Worm (Caenorhabditis elegans): ENCODE measurements around the gene cyb-1.
A peak's percentile ranks its signal among the peaks of the same experiment; 100 is the strongest.

The cyb-1 gene

DNA sequence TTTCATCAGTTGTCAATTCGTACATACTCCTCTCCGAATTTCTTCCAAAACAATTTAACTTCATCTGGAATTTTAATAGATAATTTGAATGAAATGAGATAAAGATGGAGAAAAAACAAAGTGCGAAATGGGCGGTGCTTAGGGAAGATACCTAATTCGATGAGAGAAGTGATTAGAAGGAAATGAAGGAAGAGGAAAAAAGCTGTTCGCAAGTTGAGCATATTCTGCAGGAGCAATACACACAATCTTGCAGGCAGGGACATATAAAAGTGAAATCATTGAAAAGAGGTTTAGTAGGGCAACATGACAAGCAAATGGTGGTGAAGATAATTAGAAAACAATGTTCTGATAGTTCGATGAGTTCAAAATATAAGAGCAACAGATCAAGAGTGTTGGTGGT lies 23.3 kb upstream of the cyb-1 start, which contains the start of gene glb-21:
TSS of gene glb-21 (minus strand) at position 66 of the 400 bp plus-strand sequence.
- no peak for TF ChIP-seq pha-4 (tag; optimal IDR thresholded peaks at IDR 0.05)
- TF ChIP-seq ceh-6 (GFP tag; optimal IDR thresholded peaks at IDR 0.05): no peak
- TF ChIP-seq ceh-2 (tag; optimal IDR thresholded peaks at IDR 0.05): no peak
- TF ChIP-seq pha-2 (tag; optimal IDR thresholded peaks at IDR 0.05): no peak
- no peak for TF ChIP-seq ceh-45 (GFP tag; IDR thresholded peaks at IDR 0.05)
- no peak for TF ChIP-seq tbx-7 (tag; optimal IDR thresholded peaks at IDR 0.05)
- TF ChIP-seq hlh-15 (tag; optimal IDR thresholded peaks at IDR 0.05): no peak
- TF ChIP-seq K02D7.2 (tag; optimal IDR thresholded peaks at IDR 0.05): no peak
- TF ChIP-seq ceh-34 (tag; optimal IDR thresholded peaks at IDR 0.05): no peak
- TF ChIP-seq ceh-48 (tag; optimal IDR thresholded peaks at IDR 0.05): no peak
- TF ChIP-seq unc-86 (tag; optimal IDR thresholded peaks at IDR 0.05): no peak

DNA sequence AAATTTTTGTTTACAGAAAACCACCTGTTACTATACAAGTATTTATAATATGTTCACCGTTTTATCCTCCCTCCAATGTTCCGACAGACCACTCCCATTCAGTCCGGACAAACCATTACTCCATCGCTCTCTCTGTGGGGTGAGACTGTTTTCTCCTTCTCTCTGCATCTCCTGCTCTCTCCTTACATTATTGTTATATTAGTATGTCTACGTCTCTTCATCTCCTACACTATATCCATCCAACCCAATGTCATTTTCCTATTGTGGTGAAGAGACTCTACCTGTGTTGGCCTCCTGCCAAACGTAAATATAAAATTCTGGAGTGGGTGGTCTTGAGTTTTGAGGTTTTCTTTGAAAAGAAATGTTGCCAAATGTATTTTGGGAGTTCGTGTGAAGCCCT lies 20.4 kb upstream of the cyb-1 start:
- peak; percentile 8 for TF ChIP-seq ceh-31 (tag; optimal IDR thresholded peaks at IDR 0.05)
- TF ChIP-seq nfya-1 (tag; optimal IDR thresholded peaks at IDR 0.05): peak; percentile 21
- TF ChIP-seq pqm-1 (tag; optimal IDR thresholded peaks at IDR 0.05): no peak

DNA sequence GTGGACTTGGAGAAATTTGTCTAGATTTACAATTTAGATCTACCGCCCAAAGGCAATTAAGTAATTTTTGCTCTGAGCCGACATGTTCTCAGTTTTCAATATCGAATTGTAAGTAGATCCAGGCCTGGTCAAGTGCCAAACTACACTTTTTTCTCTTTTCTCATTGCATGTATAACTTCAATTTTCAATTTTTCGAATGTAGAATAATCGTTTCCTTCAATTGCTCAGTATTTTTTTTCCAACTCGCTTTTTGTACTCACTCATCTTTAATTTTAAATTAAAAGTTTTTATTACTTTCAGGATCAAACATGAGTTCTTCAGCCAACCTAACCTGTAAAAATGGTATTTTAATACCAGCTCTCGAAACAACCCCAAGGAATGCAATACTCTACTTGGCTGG lies 18.7 kb upstream of the cyb-1 start, which contains the start of gene ncx-3:
TSS of gene ncx-3 (plus strand) at position 301 of the 400 bp plus-strand sequence.
- no peak for TF ChIP-seq pax-1 (tag; optimal IDR thresholded peaks at IDR 0.05)
- TF ChIP-seq ceh-9 (tag; optimal IDR thresholded peaks at IDR 0.05): no peak
- TF ChIP-seq dve-1 (tag; optimal IDR thresholded peaks at IDR 0.05): no peak
- TF ChIP-seq elt-2 (tag; optimal IDR thresholded peaks at IDR 0.05): no peak
- no peak for TF ChIP-seq pros-1 (tag; optimal IDR thresholded peaks at IDR 0.05)
- TF ChIP-seq ceh-48 (tag; optimal IDR thresholded peaks at IDR 0.05): no peak
- TF ChIP-seq fkh-10 (GFP tag; optimal IDR thresholded peaks at IDR 0.05): no peak
- no peak for TF ChIP-seq ahr-1 (tag; optimal IDR thresholded peaks at IDR 0.05)
- no peak for TF ChIP-seq pha-4 (tag; optimal IDR thresholded peaks at IDR 0.05)
- no peak for TF ChIP-seq hlh-6 (tag; optimal IDR thresholded peaks at IDR 0.05)
- no peak for TF ChIP-seq K09A11.1 (tag; optimal IDR thresholded peaks at IDR 0.05; ENCODE audit: insufficient read depth)
- TF ChIP-seq ceh-18 (tag; optimal IDR thresholded peaks at IDR 0.05): no peak
- TF ChIP-seq dmd-4 (tag; optimal IDR thresholded peaks at IDR 0.05; ENCODE audit: borderline replicate concordance): no peak
- TF ChIP-seq fax-1 (tag; optimal IDR thresholded peaks at IDR 0.05): no peak
- TF ChIP-seq che-1 (tag; optimal IDR thresholded peaks at IDR 0.05): no peak
- TF ChIP-seq ceh-30 (tag; optimal IDR thresholded peaks at IDR 0.05): no peak
- no peak for TF ChIP-seq unc-42 (tag; optimal IDR thresholded peaks at IDR 0.05)
- no peak for TF ChIP-seq ceh-31 (tag; optimal IDR thresholded peaks at IDR 0.05)
- TF ChIP-seq tbx-7 (tag; optimal IDR thresholded peaks at IDR 0.05): no peak

DNA sequence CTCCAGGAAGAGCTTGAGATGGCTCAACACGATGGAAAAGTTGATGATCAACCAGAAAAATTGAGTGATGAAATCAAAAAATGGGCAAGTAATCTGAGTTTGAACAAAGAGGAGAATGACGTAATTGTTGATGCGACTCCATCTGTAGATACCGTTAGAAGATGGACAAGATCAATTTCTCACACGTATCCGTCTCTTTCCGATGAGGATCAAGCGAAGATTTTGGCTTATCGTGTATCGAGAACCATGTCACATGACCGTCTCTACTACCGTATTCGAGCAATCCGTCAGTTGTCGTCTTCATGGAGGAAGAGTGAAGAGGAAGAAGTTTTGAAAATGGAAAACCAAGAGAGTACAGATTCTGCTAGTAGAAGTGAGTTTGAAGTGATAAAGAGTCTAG lies 16.9 kb upstream of the cyb-1 start:
- TF ChIP-seq unc-42 (tag; optimal IDR thresholded peaks at IDR 0.05): no peak
- TF ChIP-seq syd-9 (tag; optimal IDR thresholded peaks at IDR 0.05): no peak
- TF ChIP-seq hlh-30 (tag; optimal IDR thresholded peaks at IDR 0.05; ENCODE audit: insufficient read depth): peak; percentile 38
- no peak for TF ChIP-seq lin-11 (tag; optimal IDR thresholded peaks at IDR 0.05)
- no peak for TF ChIP-seq hlh-8 (tag; optimal IDR thresholded peaks at IDR 0.05)

DNA sequence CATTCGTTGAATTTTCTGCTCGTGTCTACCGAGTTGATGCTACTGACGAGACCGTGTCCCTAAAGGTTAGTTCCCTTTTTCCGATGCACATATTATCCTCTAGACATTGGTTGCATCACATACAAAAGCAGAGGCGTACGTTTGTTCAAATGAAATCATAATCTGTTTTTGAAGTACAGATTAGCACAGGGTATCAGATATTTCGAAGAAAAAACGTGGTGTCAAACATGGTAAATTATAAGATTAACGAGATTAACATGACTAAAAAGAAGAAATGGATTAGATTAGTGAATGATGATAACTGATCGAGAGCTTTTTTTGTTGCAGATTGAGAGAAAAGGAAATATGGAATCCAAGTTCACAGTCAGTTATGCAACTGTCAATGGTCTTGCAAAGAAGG lies 16.2 kb upstream of the cyb-1 start:
- no peak for TF ChIP-seq pag-3 (tag; optimal IDR thresholded peaks at IDR 0.05; ENCODE audit: borderline replicate concordance)
- TF ChIP-seq K02D7.2 (tag; optimal IDR thresholded peaks at IDR 0.05): no peak
- no peak for TF ChIP-seq pax-1 (tag; optimal IDR thresholded peaks at IDR 0.05)
- TF ChIP-seq ceh-19 (GFP tag; optimal IDR thresholded peaks at IDR 0.05): no peak
- no peak for TF ChIP-seq ceh-31 (tag; optimal IDR thresholded peaks at IDR 0.05)
- no peak for TF ChIP-seq zip-5 (tag; optimal IDR thresholded peaks at IDR 0.05)
- no peak for TF ChIP-seq ttx-3 (tag; optimal IDR thresholded peaks at IDR 0.05)
- TF ChIP-seq ceh-45 (GFP tag; IDR thresholded peaks at IDR 0.05): no peak
- no peak for TF ChIP-seq odd-2 (tag; optimal IDR thresholded peaks at IDR 0.05)
- no peak for TF ChIP-seq che-1 (tag; optimal IDR thresholded peaks at IDR 0.05)
- no peak for TF ChIP-seq lin-11 (tag; optimal IDR thresholded peaks at IDR 0.05)
- TF ChIP-seq tbx-7 (tag; optimal IDR thresholded peaks at IDR 0.05): no peak
- TF ChIP-seq dmd-4 (tag; optimal IDR thresholded peaks at IDR 0.05; ENCODE audit: borderline replicate concordance): no peak
- TF ChIP-seq unc-42 (tag; optimal IDR thresholded peaks at IDR 0.05): no peak
- no peak for TF ChIP-seq dve-1 (tag; optimal IDR thresholded peaks at IDR 0.05)
- no peak for TF ChIP-seq C08G9.2 (tag; optimal IDR thresholded peaks at IDR 0.05)
- TF ChIP-seq ceh-18 (tag; optimal IDR thresholded peaks at IDR 0.05): no peak
- TF ChIP-seq sox-4 (tag; optimal IDR thresholded peaks at IDR 0.05): no peak
- no peak for TF ChIP-seq ztf-16 (tag; optimal IDR thresholded peaks at IDR 0.05)
